Worm (Caenorhabditis elegans): Measurements from ENCODE around the gene zip-1.
A peak's percentile ranks its signal among the peaks of the same experiment; 100 is the strongest.

zip-1 gene

DNA sequence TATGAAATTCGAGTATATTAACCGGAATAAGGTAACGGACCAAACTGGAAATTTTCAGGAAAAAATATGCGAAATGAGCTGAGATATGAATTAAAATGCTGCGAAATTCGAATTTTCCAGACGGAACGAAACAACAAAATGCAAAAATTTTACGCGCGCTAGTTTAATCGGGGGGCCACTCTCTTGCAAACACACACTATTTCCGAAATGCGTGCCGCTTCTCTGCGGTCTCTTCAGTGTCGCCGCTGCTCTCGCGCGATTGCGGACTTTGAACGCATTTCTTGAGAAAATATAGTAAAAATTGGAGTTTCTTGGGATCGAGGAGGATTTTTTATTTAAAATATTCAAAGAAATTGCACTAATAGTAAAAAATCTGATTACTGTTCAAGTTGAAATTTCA is 35.9 kb downstream of the zip-1 start:
- TF ChIP-seq lin-11 (tag; optimal IDR thresholded peaks at IDR 0.05) (peak; percentile 75), gmeb-1 (tag; optimal IDR thresholded peaks at IDR 0.05) (peak; percentile 3), nhr-10 (tag; optimal IDR thresholded peaks at IDR 0.05) (no peak), sem-4 (tag; optimal IDR thresholded peaks at IDR 0.05) (peak; percentile 56), mbf-1 (tag; optimal IDR thresholded peaks at IDR 0.05) (peak; percentile 15), unc-55 (GFP tag; optimal IDR thresholded peaks at IDR 0.05) (peak; percentile 68), nhr-129 (tag; optimal IDR thresholded peaks at IDR 0.05) (peak; percentile 2), nhr-21 (tag; optimal IDR thresholded peaks at IDR 0.05) (no peak), ztf-1 (GFP tag; conservative IDR thresholded peaks at IDR 0.05) (no peak)

ce11 chrIII:12370011-12370506 is 36.5 kb downstream of the zip-1 start, which contains the start of gene rpt-6:
Gene rpt-6 (plus strand): TSS chrIII:12370456.
- TF ChIP-seq sma-3 (GFP tag; optimal IDR thresholded peaks at IDR 0.05): peak; percentile 53
- no peak for TF ChIP-seq nhr-77 (tag; optimal IDR thresholded peaks at IDR 0.05)
- TF ChIP-seq mab-5 (tag; optimal IDR thresholded peaks at IDR 0.05): peak; percentile 54
- no peak for TF ChIP-seq nhr-12 (tag; optimal IDR thresholded peaks at IDR 0.05)
- TF ChIP-seq ztf-1 (GFP tag; conservative IDR thresholded peaks at IDR 0.05): no peak
- TF ChIP-seq lin-13 (GFP tag; optimal IDR thresholded peaks at IDR 0.05): peak; percentile 75
- TF ChIP-seq peb-1 (tag; optimal IDR thresholded peaks at IDR 0.05): no peak
- TF ChIP-seq ceh-16 (tag; optimal IDR thresholded peaks at IDR 0.05): no peak
- TF ChIP-seq zag-1 (tag; optimal IDR thresholded peaks at IDR 0.05): no peak
- TF ChIP-seq nhr-6 (tag; optimal IDR thresholded peaks at IDR 0.05): peak; percentile 17
- TF ChIP-seq Y55F3AM.14 (GFP tag; optimal IDR thresholded peaks at IDR 0.05): no peak
- no peak for TF ChIP-seq dmd-4 (tag; optimal IDR thresholded peaks at IDR 0.05)
- TF ChIP-seq nhr-129 (tag; optimal IDR thresholded peaks at IDR 0.05): peak; percentile 66
- no peak for TF ChIP-seq elt-1 (tag; optimal IDR thresholded peaks at IDR 0.05)
- TF ChIP-seq egl-27 (tag; optimal IDR thresholded peaks at IDR 0.05): no peak
- peak; percentile 51 for TF ChIP-seq C34F6.9 (tag; optimal IDR thresholded peaks at IDR 0.05)
- no peak for TF ChIP-seq ZK546.5 (tag; optimal IDR thresholded peaks at IDR 0.05)
- no peak for TF ChIP-seq ztf-4 (tag; optimal IDR thresholded peaks at IDR 0.05)
- TF ChIP-seq gmeb-1 (tag; optimal IDR thresholded peaks at IDR 0.05): peak; percentile 70
- peak; percentile 35 for TF ChIP-seq snpc-4 (tag; optimal IDR thresholded peaks at IDR 0.05)
- peak; percentile 59 to 77 for TF ChIP-seq lsy-2 (tag; optimal IDR thresholded peaks at IDR 0.05)
- no peak for TF ChIP-seq aly-2 (tag; optimal IDR thresholded peaks at IDR 0.05)
- TF ChIP-seq unc-39 (tag; optimal IDR thresholded peaks at IDR 0.05): no peak
- no peak for TF ChIP-seq sem-4 (tag; optimal IDR thresholded peaks at IDR 0.05)
- TF ChIP-seq F13H6.1 (tag; optimal IDR thresholded peaks at IDR 0.05): peak; percentile 60
- peak; percentile 49 for TF ChIP-seq ama-1 (optimal IDR thresholded peaks at IDR 0.05)
- TF ChIP-seq ceh-82 (tag; optimal IDR thresholded peaks at IDR 0.05): no peak
- TF ChIP-seq mdl-1 (tag; optimal IDR thresholded peaks at IDR 0.05): no peak
- no peak for TF ChIP-seq nhr-23 (tag; optimal IDR thresholded peaks at IDR 0.05)
- no peak for TF ChIP-seq nhr-21 (tag; optimal IDR thresholded peaks at IDR 0.05)
- TF ChIP-seq mbf-1 (tag; optimal IDR thresholded peaks at IDR 0.05): no peak
- TF ChIP-seq elt-3 (tag; optimal IDR thresholded peaks at IDR 0.05): no peak
- TF ChIP-seq sma-9 (GFP tag; optimal IDR thresholded peaks at IDR 0.05): peak; percentile 67
- TF ChIP-seq sma-9 (tag; optimal IDR thresholded peaks at IDR 0.05): no peak
- no peak for TF ChIP-seq R02D3.7 (tag; optimal IDR thresholded peaks at IDR 0.05)
- no peak for TF ChIP-seq lin-11 (tag; optimal IDR thresholded peaks at IDR 0.05)
- peak; percentile 75 for TF ChIP-seq unc-55 (GFP tag; optimal IDR thresholded peaks at IDR 0.05)
- TF ChIP-seq alr-1 (tag; optimal IDR thresholded peaks at IDR 0.05): no peak
- TF ChIP-seq ztf-11 (tag; optimal IDR thresholded peaks at IDR 0.05): no peak
- TF ChIP-seq unc-62 (GFP tag; optimal IDR thresholded peaks at IDR 0.05): no peak
- TF ChIP-seq nhr-237 (tag; optimal IDR thresholded peaks at IDR 0.05): no peak
- TF ChIP-seq nhr-10 (tag; optimal IDR thresholded peaks at IDR 0.05): no peak
- peak; percentile 8 for TF ChIP-seq nhr-25 (tag; optimal IDR thresholded peaks at IDR 0.05)
- no peak for TF ChIP-seq lin-39 (tag; optimal IDR thresholded peaks at IDR 0.05)
- peak; percentile 81 for TF ChIP-seq skn-1 (tag; optimal IDR thresholded peaks at IDR 0.05)
- peak; percentile 22 for TF ChIP-seq crh-2 (tag; optimal IDR thresholded peaks at IDR 0.05)
- TF ChIP-seq blmp-1 (tag; optimal IDR thresholded peaks at IDR 0.05; ENCODE audit: insufficient read depth): no peak
- TF ChIP-seq nhr-11 (tag; optimal IDR thresholded peaks at IDR 0.05): no peak
- TF ChIP-seq fos-1 (tag; optimal IDR thresholded peaks at IDR 0.05): no peak

All from whole organism, L2 larva.